Worm (Caenorhabditis elegans) whole organism, late embryonic: ENCODE results near the gene cyp-34A7.

Experiments used
- C38D4.7 ChIP-seq: fragments of 200-800 bp; sonication (Bioruptor generic); optimal IDR thresholded peaks from 2 replicates; lab custom pipeline; 2018; ENCODE audit warnings: mild to moderate bottlenecking, missing genetic modification characterization, moderate library complexity, missing compliant biosample characterization
- F13H6.1 ChIP-seq: sonication (generic microtip); optimal IDR thresholded peaks from 2 replicates; lab custom pipeline; 2016; ENCODE audit warnings: missing genetic modification characterization, missing compliant biosample characterization
- K02D7.2 ChIP-seq: sonication (generic microtip); optimal IDR thresholded peaks from 2 replicates; lab custom pipeline; 2017; ENCODE audit warnings: mild to moderate bottlenecking, missing genetic modification characterization, missing compliant biosample characterization
- Y22D7AL.16 ChIP-seq: sonication (generic microtip); optimal IDR thresholded peaks from 2 replicates; lab custom pipeline; 2016; ENCODE audit warnings: missing genetic modification characterization, missing compliant biosample characterization
- ahr-1 ChIP-seq: sonication (generic microtip); optimal IDR thresholded peaks from 2 replicates; lab custom pipeline; 2016; ENCODE audit warnings: missing genetic modification characterization, missing compliant biosample characterization
- ama-1 ChIP-seq: fragments of 150-350 bp; optimal IDR thresholded peaks from 2 replicates; lab custom pipeline; 2014
- ceh-18 ChIP-seq: sonication (generic microtip); optimal IDR thresholded peaks from 2 replicates; lab custom pipeline; 2016; ENCODE audit warnings: missing genetic modification characterization, missing compliant biosample characterization
- ceh-22 ChIP-seq: sonication (generic microtip); optimal IDR thresholded peaks from 2 replicates; lab custom pipeline; 2017; ENCODE audit warnings: missing biosample characterization, missing genetic modification characterization
- ceh-6 ChIP-seq: fragments of 200-800 bp; sonication (Bioruptor generic); optimal IDR thresholded peaks from 2 replicates; lab custom pipeline; 2018; ENCODE audit warnings: mild to moderate bottlenecking, missing genetic modification characterization, missing compliant biosample characterization
- ceh-9 ChIP-seq: sonication (generic microtip); optimal IDR thresholded peaks from 2 replicates; lab custom pipeline; 2016; ENCODE audit warnings: mild to moderate bottlenecking, missing genetic modification characterization, inconsistent platforms, missing compliant biosample characterization
- dve-1 ChIP-seq: sonication (generic microtip); optimal IDR thresholded peaks from 2 replicates; lab custom pipeline; 2017; ENCODE audit warnings: antibody characterized with exemption, mild to moderate bottlenecking, missing genetic modification characterization, missing compliant biosample characterization
- elt-2 ChIP-seq: sonication (generic microtip); optimal IDR thresholded peaks from 2 replicates; lab custom pipeline; 2016; ENCODE audit warnings: missing genetic modification reagents, missing genetic modification characterization, missing compliant biosample characterization
- ets-4 ChIP-seq: sonication (generic microtip); optimal IDR thresholded peaks from 2 replicates; lab custom pipeline; 2016; ENCODE audit warnings: missing genetic modification characterization, missing compliant biosample characterization
- fax-1 ChIP-seq: sonication (generic microtip); optimal IDR thresholded peaks from 2 replicates; lab custom pipeline; 2016; ENCODE audit warnings: missing genotype, missing genetic modification characterization, missing compliant biosample characterization
- fkh-10 ChIP-seq: fragments of 150-350 bp; optimal IDR thresholded peaks from 2 replicates; lab custom pipeline; 2014; ENCODE audit warnings: missing biosample characterization, missing genetic modification reagents, missing genetic modification characterization
- fkh-6 ChIP-seq: sonication (generic microtip); optimal IDR thresholded peaks from 2 replicates; lab custom pipeline; 2016; ENCODE audit warnings: missing genetic modification characterization, missing compliant biosample characterization
- gmeb-2 ChIP-seq: sonication (generic microtip); optimal IDR thresholded peaks from 2 replicates; lab custom pipeline; 2016; ENCODE audit warnings: missing genetic modification characterization, inconsistent platforms, missing compliant biosample characterization
- hlh-15 ChIP-seq: sonication (generic microtip); optimal IDR thresholded peaks from 2 replicates; lab custom pipeline; 2016; ENCODE audit warnings: missing genetic modification characterization, missing compliant biosample characterization
- hlh-6 ChIP-seq: sonication (generic microtip); optimal IDR thresholded peaks from 2 replicates; lab custom pipeline; 2016; ENCODE audit warnings: missing genotype, missing genetic modification characterization, missing compliant biosample characterization
- hlh-8 ChIP-seq: sonication (generic microtip); optimal IDR thresholded peaks from 2 replicates; lab custom pipeline; 2016; ENCODE audit warnings: missing genotype, missing genetic modification characterization, missing compliant biosample characterization
- madf-2 ChIP-seq: sonication (generic microtip); optimal IDR thresholded peaks from 2 replicates; lab custom pipeline; 2017; ENCODE audit warnings: missing genetic modification characterization, missing compliant biosample characterization
- mec-3 ChIP-seq: sonication (generic microtip); optimal IDR thresholded peaks from 2 replicates; lab custom pipeline; 2016; ENCODE audit warnings: borderline replicate concordance, missing genetic modification characterization, missing compliant biosample characterization
- nhr-11 ChIP-seq: fragments of 150-350 bp; optimal IDR thresholded peaks from 2 replicates; lab custom pipeline; 2014; ENCODE audit warnings: missing biosample characterization, missing genetic modification characterization
- npax-4 ChIP-seq: sonication (generic microtip); optimal IDR thresholded peaks from 2 replicates; lab custom pipeline; 2016; ENCODE audit warnings: missing genetic modification characterization, missing compliant biosample characterization
- pag-3 ChIP-seq: sonication (generic microtip); optimal IDR thresholded peaks from 2 replicates; lab custom pipeline; 2016; ENCODE audit warnings: missing compliant biosample characterization, missing genetic modification characterization, borderline replicate concordance
- pat-9 ChIP-seq: fragments of 200-800 bp; sonication (Bioruptor generic); optimal IDR thresholded peaks from 2 replicates; lab custom pipeline; 2018; ENCODE audit warnings: mild to moderate bottlenecking, missing genetic modification characterization, moderate library complexity, missing compliant biosample characterization
- pax-1 ChIP-seq: fragments of 150-350 bp; optimal IDR thresholded peaks from 2 replicates; lab custom pipeline; 2014; ENCODE audit warnings: missing biosample characterization, missing genetic modification characterization
- pqm-1 ChIP-seq: sonication (generic microtip); optimal IDR thresholded peaks from 2 replicates; lab custom pipeline; 2016; ENCODE audit warnings: missing genetic modification characterization, missing compliant biosample characterization
- ref-2 ChIP-seq: sonication (generic microtip); optimal IDR thresholded peaks from 2 replicates; lab custom pipeline; 2016; ENCODE audit warnings: missing genetic modification characterization, missing compliant biosample characterization
- rnt-1 ChIP-seq: sonication (generic microtip); optimal IDR thresholded peaks from 2 replicates; lab custom pipeline; 2016; ENCODE audit warnings: missing genetic modification characterization, missing compliant biosample characterization
- sox-2 ChIP-seq: fragments of 200-800 bp; sonication (Bioruptor generic); IDR thresholded peaks from 2 replicates; pipeline ENCODE4 v1.3.6; 2022; ENCODE audit warnings: missing genetic modification reagents, missing genetic modification characterization, missing compliant biosample characterization
- tbx-7 ChIP-seq: sonication (generic microtip); optimal IDR thresholded peaks from 2 replicates; lab custom pipeline; 2016; ENCODE audit warnings: missing genotype, missing genetic modification characterization, missing compliant biosample characterization
- unc-3 ChIP-seq, 2 experiments: fragments of 200-800 bp in 1 of 2; sonication (Bioruptor generic) in 1 of 2; sonication (generic microtip) in 1 of 2; conservative IDR thresholded peaks in 1 of 2; optimal IDR thresholded peaks in 1 of 2; 2 replicates each; pipeline versions ENCODE4 v1.3.6 to Lab custom; 2016 to 2022; ENCODE audit warnings: missing compliant biosample characterization in 2 of 2, missing genetic modification characterization in 2 of 2, missing genetic modification reagents in 1 of 2
- unc-86 ChIP-seq: sonication (generic microtip); optimal IDR thresholded peaks from 2 replicates; lab custom pipeline; 2016; ENCODE audit warnings: missing genetic modification characterization, missing compliant biosample characterization
- zip-5 ChIP-seq: sonication (generic microtip); optimal IDR thresholded peaks from 2 replicates; lab custom pipeline; 2016; ENCODE audit warnings: missing genetic modification characterization, missing compliant biosample characterization

The cyp-34A7 gene

ce11 chrV:3976964-3977363, 13.3 kb upstream of the cyp-34A7 start, which contains the start of gene str-83:
str-83 (plus strand) TSS chrV:3977264.
- TF ChIP-seq F13H6.1 (tag; lab: Kevin White, UChicago) = no peak
- TF ChIP-seq mec-3 (tag; lab: Kevin White, UChicago) = no peak
- no peak for TF ChIP-seq ceh-18 (tag; lab: Kevin White, UChicago)
- TF ChIP-seq rnt-1 = no peak
- no peak for TF ChIP-seq ets-4 (tag; lab: Kevin White, UChicago)
- TF ChIP-seq ref-2 (tag; lab: Kevin White, UChicago) = no peak
- TF ChIP-seq ceh-22 (tag; lab: Kevin White, UChicago) = no peak
- TF ChIP-seq C38D4.7 (GFP tag; lab: Kevin White, UChicago) = no peak
- no peak for TF ChIP-seq madf-2 (tag; lab: Kevin White, UChicago)
- TF ChIP-seq zip-5 (tag; lab: Kevin White, UChicago) = no peak
- no peak for TF ChIP-seq tbx-7 (tag; lab: Kevin White, UChicago)
- TF ChIP-seq pag-3 (tag; lab: Kevin White, UChicago) = no peak
- no peak for TF ChIP-seq pqm-1
- no peak for TF ChIP-seq fkh-10 (GFP tag; lab: Kevin White, UChicago)
- no peak for TF ChIP-seq ceh-6 (GFP tag; lab: Kevin White, UChicago)
- no peak for TF ChIP-seq fax-1
- TF ChIP-seq Y22D7AL.16 = no peak
- no peak for TF ChIP-seq hlh-8 (tag; lab: Kevin White, UChicago)

ce11 chrV:3974361-3974760, 10.7 kb upstream of the cyp-34A7 start, which contains the start of gene str-82:
str-82 (plus strand) TSS chrV:3974661.
- TF ChIP-seq gmeb-2 (tag; lab: Kevin White, UChicago) (no peak), C38D4.7 (GFP tag; lab: Kevin White, UChicago) (no peak), pat-9 (tag; lab: Kevin White, UChicago) (no peak), sox-2 (GFP tag; lab: Robert Waterston, UW) (no peak), hlh-15 (tag; lab: Kevin White, UChicago) (no peak), npax-4 (tag; lab: Kevin White, UChicago) (no peak), ceh-6 (GFP tag; lab: Kevin White, UChicago) (no peak), ama-1 (lab: Kevin White, UChicago) (no peak), dve-1 (tag; lab: Kevin White, UChicago) (no peak)

- TF ChIP-seq unc-86 (no peak), hlh-15 (tag; lab: Kevin White, UChicago) (no peak), unc-3 (GFP tag; conservative IDR thresholded peaks at IDR 0.05; lab: Robert Waterston, UW) (no peak), unc-3 (tag; optimal IDR thresholded peaks at IDR 0.05; lab: Kevin White, UChicago) (no peak), ahr-1 (tag; lab: Kevin White, UChicago) (no peak), ceh-22 (tag; lab: Kevin White, UChicago) (no peak), fkh-6 (no peak), ceh-18 (tag; lab: Kevin White, UChicago) (no peak), nhr-11 (tag; lab: Kevin White, UChicago) (no peak), Y22D7AL.16 (no peak), K02D7.2 (tag; lab: Kevin White, UChicago) (no peak), hlh-6 (tag; lab: Kevin White, UChicago) (no peak), ref-2 (tag; lab: Kevin White, UChicago) (no peak), C38D4.7 (GFP tag; lab: Kevin White, UChicago) (no peak)
Observed at ce11 chrV:3972846-3973245, 9.2 kb upstream of the cyp-34A7 start, which contains the start of gene cyp-34A10. cyp-34A10 (minus strand) TSS chrV:3972991.

ce11 chrV:3970410-3970809, 6.8 kb upstream of the cyp-34A7 start, which contains the start of gene cyp-34A9:
cyp-34A9 (minus strand) TSS chrV:3970540.
- TF ChIP-seq pax-1 (tag; lab: Kevin White, UChicago) = no peak
- no peak for TF ChIP-seq ceh-9 (tag; lab: Kevin White, UChicago)
- TF ChIP-seq elt-2 (tag; lab: Kevin White, UChicago) = peak; percentile 2
